Worm (Caenorhabditis elegans) whole organism, L4 larva: ENCODE data around the gene Y26G10.5.
A peak's percentile ranks its signal among the peaks of the same experiment; 100 is the strongest.

Experiments
- D1046.2 ChIP-seq: fragments of 200-800 bp; sonication (Bioruptor generic); IDR thresholded peaks from 2 replicates; pipeline ENCODE4 v1.3.6; 2022; ENCODE audit warnings: missing genetic modification characterization, missing compliant biosample characterization
- F26F4.8 ChIP-seq: fragments of 200-800 bp; sonication (Bioruptor generic); conservative IDR thresholded peaks from 2 replicates; pipeline ENCODE4 v1.3.6; 2022; ENCODE audit warnings: missing genetic modification characterization, missing compliant biosample characterization
- F44E2.7 ChIP-seq: fragments of 200-800 bp; sonication (Bioruptor generic); IDR thresholded peaks from 2 replicates; pipeline ENCODE4 v2.1.2; 2022; ENCODE audit warnings: missing genetic modification characterization, missing compliant biosample characterization
- T26A8.4 ChIP-seq: fragments of 200-800 bp; sonication (Bioruptor generic); IDR thresholded peaks from 2 replicates; pipeline ENCODE4 v1.3.6; 2022; ENCODE audit warnings: missing genetic modification characterization, missing compliant biosample characterization
- Y5F2A.4 ChIP-seq: fragments of 200-800 bp; sonication (Bioruptor generic); optimal IDR thresholded peaks from 2 replicates; lab custom pipeline; 2018; ENCODE audit warnings: mild to moderate bottlenecking, missing genetic modification characterization, missing compliant biosample characterization
- ZK546.5 ChIP-seq, 2 experiments: sonication (generic microtip); optimal IDR thresholded peaks; 2 replicates each; lab custom pipeline; 2017; ENCODE audit warnings: missing biosample characterization in 2 of 2, missing genetic modification characterization in 2 of 2
- arid-1 ChIP-seq: fragments of 200-800 bp; sonication (Bioruptor generic); conservative IDR thresholded peaks from 2 replicates; pipeline ENCODE4 v1.3.6; 2022; ENCODE audit warnings: missing genetic modification reagents, missing genetic modification characterization, missing compliant biosample characterization
- ceh-20 ChIP-seq: fragments of 200-800 bp; sonication (Bioruptor generic); IDR thresholded peaks from 2 replicates; pipeline ENCODE4 v1.3.6; 2022; ENCODE audit warnings: missing genetic modification reagents, missing genetic modification characterization, missing compliant biosample characterization
- ceh-28 ChIP-seq: fragments of 150-350 bp; optimal IDR thresholded peaks from 2 replicates; lab custom pipeline; 2014; ENCODE audit warnings: missing biosample characterization, missing genetic modification reagents, missing genetic modification characterization
- ceh-32 ChIP-seq: sonication (generic microtip); optimal IDR thresholded peaks from 2 replicates; lab custom pipeline; 2016; ENCODE audit warnings: mild to moderate bottlenecking, missing genetic modification characterization, missing compliant biosample characterization; ENCODE audit not compliant: poor library complexity
- ceh-44 ChIP-seq: fragments of 200-800 bp; sonication (Bioruptor generic); IDR thresholded peaks from 2 replicates; pipeline ENCODE4 v1.3.6; 2022; ENCODE audit warnings: missing genetic modification reagents, missing genetic modification characterization, missing compliant biosample characterization
- ceh-82 ChIP-seq: sonication (generic microtip); optimal IDR thresholded peaks from 2 replicates; lab custom pipeline; 2017; ENCODE audit warnings: missing biosample characterization, missing genetic modification characterization
- cey-2 ChIP-seq: sonication (generic microtip); optimal IDR thresholded peaks from 3 replicates; lab custom pipeline; 2017; ENCODE audit warnings: missing genetic modification characterization, mild to moderate bottlenecking, missing compliant biosample characterization, antibody characterized with exemption, borderline replicate concordance; ENCODE audit not compliant: insufficient read depth
- daf-16 ChIP-seq, 3 experiments: sonication (generic microtip); optimal IDR thresholded peaks; 2 replicates each; lab custom pipeline; 2016 to 2017; ENCODE audit warnings: missing genetic modification characterization in 3 of 3, missing genetic modification reagents in 3 of 3, mild to moderate bottlenecking in 2 of 3, missing compliant biosample characterization in 2 of 3, missing biosample characterization in 1 of 3, moderate library complexity in 1 of 3
- daf-19 ChIP-seq: fragments of 200-800 bp; sonication (Bioruptor generic); conservative IDR thresholded peaks from 2 replicates; pipeline ENCODE4 v1.3.6; 2022; ENCODE audit warnings: missing genetic modification characterization, missing compliant biosample characterization
- dmd-6 ChIP-seq: fragments of 200-800 bp; sonication (Bioruptor generic); IDR thresholded peaks from 2 replicates; pipeline ENCODE4 v1.3.6; 2022; ENCODE audit warnings: missing genetic modification reagents, missing genetic modification characterization, missing compliant biosample characterization
- dmd-8 ChIP-seq: fragments of 200-800 bp; sonication (Bioruptor generic); IDR thresholded peaks from 2 replicates; pipeline ENCODE4 v1.3.6; 2022; ENCODE audit warnings: missing genetic modification characterization, missing compliant biosample characterization
- dve-1 ChIP-seq: sonication (generic microtip); optimal IDR thresholded peaks from 2 replicates; lab custom pipeline; 2017; ENCODE audit warnings: antibody characterized with exemption, mild to moderate bottlenecking, missing genetic modification characterization, missing compliant biosample characterization; ENCODE audit not compliant: insufficient read depth
- egl-27 ChIP-seq: sonication (generic microtip); optimal IDR thresholded peaks from 3 replicates; lab custom pipeline; 2017; ENCODE audit warnings: missing biosample characterization, missing genetic modification reagents, missing genetic modification characterization
- egl-43 ChIP-seq: fragments of 200-800 bp; sonication (Bioruptor generic); IDR thresholded peaks from 2 replicates; pipeline ENCODE4 v1.3.6; 2022; ENCODE audit warnings: missing genetic modification reagents, missing genetic modification characterization, missing compliant biosample characterization
- hif-1 ChIP-seq, 2 experiments: sonication (generic microtip); optimal IDR thresholded peaks; 2 replicates each; lab custom pipeline; 2016 to 2017; ENCODE audit warnings: missing compliant biosample characterization in 2 of 2, missing genetic modification characterization in 2 of 2, missing genetic modification reagents in 2 of 2, missing genotype in 2 of 2, mild to moderate bottlenecking in 1 of 2
- hlh-11 ChIP-seq: fragments of 200-800 bp; sonication (Bioruptor generic); optimal IDR thresholded peaks from 2 replicates; lab custom pipeline; 2018; ENCODE audit warnings: mild to moderate bottlenecking, missing genetic modification characterization, missing compliant biosample characterization
- hlh-30 ChIP-seq: sonication (generic microtip); optimal IDR thresholded peaks from 2 replicates; lab custom pipeline; 2017; ENCODE audit warnings: antibody characterized with exemption, mild to moderate bottlenecking, missing genetic modification characterization, missing compliant biosample characterization; ENCODE audit not compliant: insufficient read depth
- hmg-1.1 ChIP-seq: fragments of 200-800 bp; sonication (Bioruptor generic); IDR thresholded peaks from 2 replicates; pipeline ENCODE4 v1.3.6; 2022; ENCODE audit warnings: missing genetic modification reagents, missing genetic modification characterization, missing compliant biosample characterization
- jun-1 ChIP-seq: fragments of 150-350 bp; optimal IDR thresholded peaks from 2 replicates; lab custom pipeline; 2014; ENCODE audit warnings: missing biosample characterization, missing genetic modification reagents, missing genetic modification characterization
- lim-7 ChIP-seq: fragments of 200-800 bp; sonication (Bioruptor generic); IDR thresholded peaks from 2 replicates; pipeline ENCODE4 v1.3.6; 2022; ENCODE audit warnings: missing genetic modification characterization, missing compliant biosample characterization
- lin-1 ChIP-seq: fragments of 200-800 bp; sonication (Bioruptor generic); IDR thresholded peaks from 2 replicates; pipeline ENCODE4 v1.3.6; 2022; ENCODE audit warnings: missing genetic modification reagents, missing genetic modification characterization, missing compliant biosample characterization
- lin-13 ChIP-seq: fragments of 150-350 bp; optimal IDR thresholded peaks from 2 replicates; lab custom pipeline; 2014; ENCODE audit warnings: missing biosample characterization, missing genetic modification reagents, missing genetic modification characterization
- lin-29 ChIP-seq: fragments of 200-800 bp; sonication (Bioruptor generic); IDR thresholded peaks from 2 replicates; pipeline ENCODE4 v1.3.6; 2022; ENCODE audit warnings: missing genetic modification reagents, missing genetic modification characterization, missing compliant biosample characterization
- lir-3 ChIP-seq: sonication (generic microtip); optimal IDR thresholded peaks from 2 replicates; lab custom pipeline; 2016; ENCODE audit warnings: mild to moderate bottlenecking, missing genetic modification characterization, missing compliant biosample characterization
- lsy-2 ChIP-seq, 2 experiments: fragments of 150-350 bp in 1 of 2; sonication (generic microtip) in 1 of 2; optimal IDR thresholded peaks; 2 replicates each; lab custom pipeline; 2014 to 2017; ENCODE audit warnings: missing biosample characterization in 2 of 2, missing genetic modification characterization in 2 of 2
- mdl-1 ChIP-seq, 2 experiments: fragments of 150-350 bp in 1 of 2; sonication (generic microtip) in 1 of 2; optimal IDR thresholded peaks; 2 replicates each; lab custom pipeline; 2014 to 2017; ENCODE audit warnings: missing biosample characterization in 2 of 2, missing genetic modification characterization in 2 of 2
- mdt-29 ChIP-seq: fragments of 200-800 bp; sonication (Bioruptor generic); IDR thresholded peaks from 2 replicates; pipeline ENCODE4 v1.3.6; 2022; ENCODE audit warnings: missing genetic modification reagents, missing genetic modification characterization, missing compliant biosample characterization
- mep-1 ChIP-seq: fragments of 150-350 bp; sonication (generic microtip); optimal IDR thresholded peaks from 3 replicates; lab custom pipeline; 2014; ENCODE audit warnings: missing biosample characterization, missing genetic modification characterization
- mxl-2 ChIP-seq: fragments of 200-800 bp; sonication (Bioruptor generic); conservative IDR thresholded peaks from 2 replicates; pipeline ENCODE4 v1.3.6; 2022; ENCODE audit warnings: missing genetic modification reagents, missing genetic modification characterization, missing compliant biosample characterization
- mxl-3 ChIP-seq: fragments of 200-800 bp; sonication (Bioruptor generic); optimal IDR thresholded peaks from 2 replicates; lab custom pipeline; 2018; ENCODE audit warnings: mild to moderate bottlenecking, missing genetic modification characterization, missing compliant biosample characterization
- nhr-10 ChIP-seq: fragments of 150-350 bp; optimal IDR thresholded peaks from 2 replicates; lab custom pipeline; 2014; ENCODE audit warnings: missing biosample characterization, missing genetic modification characterization
- nhr-28 ChIP-seq: fragments of 150-350 bp; optimal IDR thresholded peaks from 2 replicates; lab custom pipeline; 2014; ENCODE audit warnings: missing biosample characterization, missing genetic modification characterization
- nhr-41 ChIP-seq: fragments of 200-800 bp; sonication (Bioruptor generic); IDR thresholded peaks from 2 replicates; pipeline ENCODE4 v1.3.6; 2022; ENCODE audit warnings: missing genetic modification reagents, missing genetic modification characterization, missing compliant biosample characterization
- nhr-42 ChIP-seq: fragments of 200-800 bp; sonication (Bioruptor generic); IDR thresholded peaks from 2 replicates; pipeline ENCODE4 v1.3.6; 2022; ENCODE audit warnings: missing genetic modification characterization, missing compliant biosample characterization
- nhr-76 ChIP-seq: fragments of 150-350 bp; optimal IDR thresholded peaks from 2 replicates; lab custom pipeline; 2014; ENCODE audit warnings: missing biosample characterization, missing genetic modification characterization
- nhr-77 ChIP-seq: fragments of 150-350 bp; optimal IDR thresholded peaks from 2 replicates; lab custom pipeline; 2014; ENCODE audit warnings: missing biosample characterization, missing genetic modification characterization
- pha-4 ChIP-seq, 2 experiments: fragments of 150-350 bp in 1 of 2; fragments of 200-800 bp in 1 of 2; sonication (Bioruptor generic) in 1 of 2; IDR thresholded peaks in 1 of 2; optimal IDR thresholded peaks in 1 of 2; 2 replicates each; pipeline versions ENCODE4 v1.3.6 to Lab custom; 2014 to 2022; ENCODE audit warnings: missing genetic modification characterization in 2 of 2, missing genetic modification reagents in 2 of 2, missing biosample characterization in 1 of 2, missing compliant biosample characterization in 1 of 2
- pqm-1 ChIP-seq: sonication (generic microtip); optimal IDR thresholded peaks from 2 replicates; lab custom pipeline; 2017; ENCODE audit warnings: missing biosample characterization, missing genetic modification characterization
- set-16 ChIP-seq: fragments of 200-800 bp; sonication (Bioruptor generic); IDR thresholded peaks from 2 replicates; pipeline ENCODE4 v1.3.6; 2022; ENCODE audit warnings: missing genetic modification reagents, missing genetic modification characterization, missing compliant biosample characterization
- snpc-1.2 ChIP-seq: fragments of 200-800 bp; sonication (Bioruptor generic); IDR thresholded peaks from 2 replicates; pipeline ENCODE4 v1.3.6; 2022; ENCODE audit warnings: missing genetic modification reagents, missing genetic modification characterization, missing compliant biosample characterization
- spr-3 ChIP-seq: fragments of 200-800 bp; sonication (Bioruptor generic); optimal IDR thresholded peaks from 2 replicates; lab custom pipeline; 2018; ENCODE audit warnings: mild to moderate bottlenecking, missing genetic modification characterization, missing compliant biosample characterization
- tra-1 ChIP-seq: fragments of 200-800 bp; sonication (Bioruptor generic); IDR thresholded peaks from 2 replicates; pipeline ENCODE4 v1.3.6; 2022; ENCODE audit warnings: missing genetic modification reagents, missing genetic modification characterization, missing compliant biosample characterization
- zip-11 ChIP-seq: fragments of 200-800 bp; sonication (Bioruptor generic); IDR thresholded peaks from 2 replicates; pipeline ENCODE4 v1.3.6; 2022; ENCODE audit warnings: missing genetic modification characterization, missing compliant biosample characterization
- zip-2 ChIP-seq: fragments of 150-350 bp; optimal IDR thresholded peaks from 2 replicates; lab custom pipeline; 2014; ENCODE audit warnings: missing biosample characterization, missing genetic modification characterization

Y26G10.5 gene

DNA sequence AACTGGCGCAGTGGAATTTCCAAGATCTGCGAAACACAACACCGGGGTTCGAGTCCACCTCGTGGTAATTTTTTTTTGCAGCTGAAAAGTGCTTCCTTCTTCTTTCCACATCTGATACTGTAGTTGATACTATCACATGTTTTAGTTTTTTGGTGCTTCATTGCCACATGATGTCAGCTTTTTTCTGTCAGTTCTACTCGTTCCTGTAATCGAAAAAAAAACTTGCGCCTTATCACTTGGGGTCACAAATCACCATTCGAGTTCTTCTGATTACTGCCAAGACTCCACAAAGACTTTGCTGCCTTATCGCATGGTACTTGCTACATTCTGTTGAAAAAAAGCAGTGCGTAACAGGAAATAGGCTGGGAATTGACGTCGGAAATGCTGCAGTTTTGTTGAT lies 21.1 kb upstream of the Y26G10.5 start (continued):
- no peak for TF ChIP-seq T26A8.4 (GFP tag; lab: Robert Waterston, UW)
- TF ChIP-seq Y5F2A.4 (GFP tag; lab: Kevin White, UChicago): no peak
- TF ChIP-seq dve-1 (tag; lab: Kevin White, UChicago): peak; percentile 87
- TF ChIP-seq ceh-44: no peak
- no peak for TF ChIP-seq lim-7 (GFP tag; lab: Robert Waterston, UW)
- TF ChIP-seq spr-3 (GFP tag; lab: Kevin White, UChicago): no peak
- peak; percentile 58 for TF ChIP-seq nhr-10
- no peak for TF ChIP-seq egl-27
- TF ChIP-seq arid-1 (GFP tag; lab: Robert Waterston, UW): no peak
- TF ChIP-seq ceh-28 (tag; lab: Kevin White, UChicago): no peak
- no peak for TF ChIP-seq hif-1 (tag; optimal IDR thresholded peaks at IDR 0.05; lab: Kevin White, UChicago)
- no peak for TF ChIP-seq D1046.2
- TF ChIP-seq ceh-82 (tag; lab: Kevin White, UChicago): no peak
- peak; percentile 97 for TF ChIP-seq dmd-6 (GFP tag; lab: Robert Waterston, UW)
- TF ChIP-seq hlh-30 (tag; lab: Kevin White, UChicago): peak; percentile 53
- peak; percentile 2 for TF ChIP-seq mxl-3
- peak; percentile 53; the same call in 1 of the 2 replicates for TF ChIP-seq nhr-42 (GFP tag; lab: Robert Waterston, UW)
- TF ChIP-seq zip-2 (tag; lab: Kevin White, UChicago): no peak
- no peak for TF ChIP-seq ceh-32
- peak; percentile 90 for TF ChIP-seq nhr-28 (tag; lab: Kevin White, UChicago)
- peak; percentile 85; the same call in 1 of the 2 replicates for TF ChIP-seq lin-1 (GFP tag; lab: Robert Waterston, UW)
- TF ChIP-seq F44E2.7 (GFP tag; lab: Robert Waterston, UW): no peak
- TF ChIP-seq lin-29 (GFP tag; lab: Robert Waterston, UW): no peak
- no peak for TF ChIP-seq nhr-76 (tag; lab: Kevin White, UChicago)
- no peak for TF ChIP-seq lin-13 (GFP tag; lab: Kevin White, UChicago)
- TF ChIP-seq hlh-11 (tag; lab: Kevin White, UChicago): peak; percentile 91
- TF ChIP-seq cey-2 (tag; lab: Kevin White, UChicago): no peak
- no peak for TF ChIP-seq set-16 (GFP tag; lab: Robert Waterston, UW)
- TF ChIP-seq F26F4.8 (GFP tag; lab: Robert Waterston, UW): no peak
- peak; percentile 67 for TF ChIP-seq mdt-29 (GFP tag; lab: Robert Waterston, UW)
- no peak for TF ChIP-seq nhr-41 (GFP tag; lab: Robert Waterston, UW)
- peak; percentile 37; the same call in 1 of the 2 replicates for TF ChIP-seq ceh-20
- TF ChIP-seq mxl-2 (GFP tag; lab: Robert Waterston, UW): no peak
- TF ChIP-seq pqm-1 (tag; lab: Kevin White, UChicago): peak; percentile 98
- no peak for TF ChIP-seq lir-3
- no peak for TF ChIP-seq jun-1 (tag; lab: Kevin White, UChicago)
- peak; percentile 79 for TF ChIP-seq tra-1 (GFP tag; lab: Robert Waterston, UW)
- TF ChIP-seq daf-16 (GFP tag; optimal IDR thresholded peaks at IDR 0.05; lab: Kevin White, UChicago): no peak
- peak; percentile 94 for TF ChIP-seq daf-16 (tag; optimal IDR thresholded peaks at IDR 0.05; lab: Kevin White, UChicago)
- no peak for TF ChIP-seq hmg-1.1 (GFP tag; lab: Robert Waterston, UW)
- TF ChIP-seq dmd-8 (GFP tag; lab: Robert Waterston, UW): no peak
- TF ChIP-seq egl-43 (GFP tag; lab: Robert Waterston, UW): no peak
- TF ChIP-seq nhr-77 (tag; lab: Kevin White, UChicago): peak; percentile 78
- TF ChIP-seq lsy-2 (tag; optimal IDR thresholded peaks at IDR 0.05; lab: Kevin White, UChicago): no peak
- TF ChIP-seq daf-19: no peak
- TF ChIP-seq snpc-1.2 (GFP tag; lab: Robert Waterston, UW): no peak
- TF ChIP-seq pha-4 (GFP tag; IDR thresholded peaks at IDR 0.05; lab: Robert Waterston, UW): 0 out of 2 replicates have a peak, but pooled peaks have one; percentile 52
- no peak for TF ChIP-seq pha-4 (tag; optimal IDR thresholded peaks at IDR 0.05; lab: Kevin White, UChicago)
- TF ChIP-seq mdl-1 (tag; optimal IDR thresholded peaks at IDR 0.05; lab: Kevin White, UChicago): peak in 1 of 2 experiments; percentile 41
- TF ChIP-seq ZK546.5 (tag; optimal IDR thresholded peaks at IDR 0.05; lab: Kevin White, UChicago): no peak
- TF ChIP-seq zip-11 (GFP tag; lab: Robert Waterston, UW): no peak
- TF ChIP-seq mep-1 (tag; lab: Kevin White, UChicago): peak; percentile 40
